Fruit fly (Drosophila melanogaster) Kc167 (cell line): ENCODE results near the gene CG7332.

Experiments
- Myc ChIP-seq: fragments of >200 bp; optimal IDR thresholded peaks from 2 replicates; lab custom pipeline; 2017; ENCODE audit warnings: missing external identifiers
- Sin3A ChIP-seq: fragments of >200 bp; optimal IDR thresholded peaks from 2 replicates; lab custom pipeline; 2018; ENCODE audit warnings: missing external identifiers
- h ChIP-seq: fragments of >200 bp; optimal IDR thresholded peaks from 3 replicates; lab custom pipeline; 2018; ENCODE audit warnings: missing external identifiers
- insv ChIP-seq: fragments of >200 bp; optimal IDR thresholded peaks from 3 replicates; lab custom pipeline; 2018; ENCODE audit warnings: missing external identifiers
- psq ChIP-seq: fragments of >200 bp; optimal IDR thresholded peaks from 2 replicates; lab custom pipeline; 2017; ENCODE audit warnings: missing external identifiers
- ttk ChIP-seq: sonication (Bioruptor generic); optimal IDR thresholded peaks from 2 replicates; lab custom pipeline; 2017; ENCODE audit warnings: missing external identifiers

Gene CG7332

dm6 chrX:18883999-18884671, at the start of gene CG7332:
CG7332 (plus strand) TSS chrX:18884513.
- TF ChIP-seq psq (lab: Kevin White, UChicago) (no peak), Myc (lab: Kevin White, UChicago) (no peak), insv (lab: Kevin White, UChicago) (no peak), Sin3A (lab: Kevin White, UChicago) (no peak), ttk (lab: Kevin White, UChicago) (no peak)

- no peak for TF ChIP-seq Sin3A (lab: Kevin White, UChicago)
- TF ChIP-seq psq (lab: Kevin White, UChicago), result no peak
- no peak for TF ChIP-seq insv (lab: Kevin White, UChicago)
- no peak for TF ChIP-seq h (lab: Kevin White, UChicago)
- no peak for TF ChIP-seq Myc (lab: Kevin White, UChicago)
- TF ChIP-seq ttk (lab: Kevin White, UChicago), result no peak
Observed at dm6 chrX:18835003-18835402, 49.3 kb upstream of the CG7332 start.

- TF ChIP-seq ttk (lab: Kevin White, UChicago) (no peak), Sin3A (lab: Kevin White, UChicago) (no peak), Myc (lab: Kevin White, UChicago) (no peak), h (lab: Kevin White, UChicago) (no peak), insv (lab: Kevin White, UChicago) (no peak), psq (lab: Kevin White, UChicago) (no peak)
Observed at dm6 chrX:18835500-18835899, 48.8 kb upstream of the CG7332 start.

- TF ChIP-seq psq (lab: Kevin White, UChicago) (no peak), Sin3A (lab: Kevin White, UChicago) (no peak), Myc (lab: Kevin White, UChicago) (no peak), h (lab: Kevin White, UChicago) (no peak), insv (lab: Kevin White, UChicago) (no peak), ttk (lab: Kevin White, UChicago) (no peak)
Observed at dm6 chrX:18836315-18836714, 48.0 kb upstream of the CG7332 start.

- TF ChIP-seq insv (lab: Kevin White, UChicago) (no peak), h (lab: Kevin White, UChicago) (no peak), Myc (lab: Kevin White, UChicago) (no peak), psq (lab: Kevin White, UChicago) (no peak), ttk (lab: Kevin White, UChicago) (no peak), Sin3A (lab: Kevin White, UChicago) (no peak)
Observed at dm6 chrX:18837046-18837445, 47.3 kb upstream of the CG7332 start.

dm6 chrX:18838470-18838869, 45.8 kb upstream of the CG7332 start:
- TF ChIP-seq Sin3A (lab: Kevin White, UChicago) (no peak), Myc (lab: Kevin White, UChicago) (no peak), psq (lab: Kevin White, UChicago) (no peak), h (lab: Kevin White, UChicago) (no peak), ttk (lab: Kevin White, UChicago) (no peak), insv (lab: Kevin White, UChicago) (no peak)

dm6 chrX:18838929-18839576, 45.3 kb upstream of the CG7332 start:
- TF ChIP-seq Sin3A (lab: Kevin White, UChicago) (no peak), ttk (lab: Kevin White, UChicago) (no peak), h (lab: Kevin White, UChicago) (no peak), Myc (lab: Kevin White, UChicago) (no peak), insv (lab: Kevin White, UChicago) (no peak), psq (lab: Kevin White, UChicago) (no peak)

dm6 chrX:18843229-18844033, 40.9 kb upstream of the CG7332 start, which contains the start of gene htk:
htk (plus strand) TSS chrX:18843663.
- no peak for TF ChIP-seq Sin3A (lab: Kevin White, UChicago)
- TF ChIP-seq psq (lab: Kevin White, UChicago), result no peak
- no peak for TF ChIP-seq Myc (lab: Kevin White, UChicago)
- TF ChIP-seq ttk (lab: Kevin White, UChicago), result no peak
- no peak for TF ChIP-seq insv (lab: Kevin White, UChicago)
- TF ChIP-seq h (lab: Kevin White, UChicago), result no peak

dm6 chrX:18848338-18849021, 35.8 kb upstream of the CG7332 start, which contains the start of gene shop:
shop (minus strand) TSS chrX:18848566.
- TF ChIP-seq insv (lab: Kevin White, UChicago), result no peak

- TF ChIP-seq Sin3A (lab: Kevin White, UChicago) (no peak), h (lab: Kevin White, UChicago) (no peak), psq (lab: Kevin White, UChicago) (no peak), Myc (lab: Kevin White, UChicago) (no peak), insv (lab: Kevin White, UChicago) (no peak), ttk (lab: Kevin White, UChicago) (no peak)
Observed at dm6 chrX:18849022-18849368, 35.3 kb upstream of the CG7332 start.
